Worm (Caenorhabditis elegans): ENCODE measurements around the gene npr-28.

ce11 chrX:8340393-8340792 is 10.5 kb downstream of the npr-28 start, which contains the start of gene F55E10.2:
- no peak for TF ChIP-seq drap-1 (GFP tag; optimal IDR thresholded peaks at IDR 0.05)
- no peak for TF ChIP-seq pha-4 (tag; optimal IDR thresholded peaks at IDR 0.05)
- no peak for TF ChIP-seq lsy-2 (tag; optimal IDR thresholded peaks at IDR 0.05)
- no peak for TF ChIP-seq elt-1 (tag; optimal IDR thresholded peaks at IDR 0.05; ENCODE audit: borderline replicate concordance, insufficient read depth)
- TF ChIP-seq nhr-237 (tag; optimal IDR thresholded peaks at IDR 0.05) = no peak
- no peak for TF ChIP-seq unc-62 (GFP tag; optimal IDR thresholded peaks at IDR 0.05)
- no peak for TF ChIP-seq mls-2 (tag; optimal IDR thresholded peaks at IDR 0.05)
- no peak for TF ChIP-seq unc-39 (tag; optimal IDR thresholded peaks at IDR 0.05)
- TF ChIP-seq ham-2 (GFP tag; optimal IDR thresholded peaks at IDR 0.05) = no peak
